Fruit fly (Drosophila melanogaster) whole organism, embryonic: ENCODE results near the gene Aef1.

ENCODE experiments used
- Atf-2 ChIP-seq: fragments of 200-800 bp; sonication (Bioruptor generic); optimal IDR thresholded peaks from 2 replicates; lab custom pipeline; 2016; ENCODE audit warnings: missing biosample characterization, missing genetic modification characterization
- Bteb2 ChIP-seq: fragments of 200-800 bp; sonication (Bioruptor generic); optimal IDR thresholded peaks from 2 replicates; lab custom pipeline; 2016; ENCODE audit warnings: missing biosample characterization, missing genetic modification characterization
- CG10147 ChIP-seq: fragments of 200-800 bp; sonication (Bioruptor generic); optimal IDR thresholded peaks from 2 replicates; lab custom pipeline; 2019; ENCODE audit warnings: missing biosample characterization, mild to moderate bottlenecking, missing genetic modification characterization, moderate library complexity
- CG14050 ChIP-seq: fragments of 200-800 bp; sonication (Bioruptor generic); IDR thresholded peaks from 3 replicates; pipeline ENCODE4 v1.3.6; 2022; ENCODE audit warnings: missing biosample characterization, missing genetic modification characterization
- CG14710 ChIP-seq: fragments of 200-800 bp; sonication (Bioruptor generic); optimal IDR thresholded peaks from 3 replicates; lab custom pipeline; 2019; ENCODE audit warnings: missing biosample characterization, mild to moderate bottlenecking, missing genetic modification characterization, moderate library complexity
- CG16813 ChIP-seq: fragments of 200-800 bp; sonication (Bioruptor generic); IDR thresholded peaks from 3 replicates; pipeline ENCODE4 v1.3.6; 2022; ENCODE audit warnings: missing biosample characterization, missing genetic modification characterization; ENCODE audit not compliant: partially characterized antibody
- CG17361 ChIP-seq: fragments of 200-800 bp; sonication (Bioruptor generic); IDR thresholded peaks from 3 replicates; pipeline ENCODE4 v1.3.6; 2022; ENCODE audit warnings: missing biosample characterization, missing genetic modification characterization
- CG17802 ChIP-seq: fragments of 200-800 bp; sonication (Bioruptor generic); optimal IDR thresholded peaks from 2 replicates; lab custom pipeline; 2018; ENCODE audit warnings: missing biosample characterization, mild to moderate bottlenecking, missing genetic modification characterization, moderate library complexity
- CG18599 ChIP-seq: fragments of 200-800 bp; sonication (Bioruptor generic); optimal IDR thresholded peaks from 3 replicates; lab custom pipeline; 2017; ENCODE audit warnings: missing biosample characterization, missing genetic modification characterization, mild to moderate bottlenecking, moderate library complexity, missing genetic modification reagents
- CG18764 ChIP-seq: fragments of 200-800 bp; sonication (Bioruptor generic); optimal IDR thresholded peaks from 3 replicates; lab custom pipeline; 2016; ENCODE audit warnings: missing biosample characterization, missing genetic modification characterization
- CG30403 ChIP-seq: fragments of 200-800 bp; sonication (Bioruptor generic); optimal IDR thresholded peaks from 3 replicates; lab custom pipeline; 2016; ENCODE audit warnings: missing biosample characterization, missing genetic modification characterization
- CG3065 ChIP-seq: fragments of 200-800 bp; sonication (Bioruptor generic); optimal IDR thresholded peaks from 2 replicates; lab custom pipeline; 2016; ENCODE audit warnings: missing biosample characterization, missing genetic modification characterization
- CG4328 ChIP-seq: fragments of 200-800 bp; sonication (Bioruptor generic); optimal IDR thresholded peaks from 3 replicates; lab custom pipeline; 2017; ENCODE audit warnings: missing biosample characterization, missing genetic modification reagents, missing genetic modification characterization
- CG43689 ChIP-seq: fragments of 200-800 bp; sonication (Bioruptor generic); IDR thresholded peaks from 2 replicates; pipeline ENCODE4 v1.3.6; 2022; ENCODE audit warnings: missing biosample characterization, missing genetic modification characterization
- CG4707 ChIP-seq: fragments of 200-800 bp; sonication (Bioruptor generic); optimal IDR thresholded peaks from 2 replicates; lab custom pipeline; 2018; ENCODE audit warnings: missing biosample characterization, mild to moderate bottlenecking, missing genetic modification characterization, moderate library complexity
- CG6854 ChIP-seq: fragments of 200-800 bp; sonication (Bioruptor generic); optimal IDR thresholded peaks from 3 replicates; lab custom pipeline; 2017; ENCODE audit warnings: missing biosample characterization, mild to moderate bottlenecking, missing genetic modification characterization
- D19A ChIP-seq: fragments of 200-800 bp; optimal IDR thresholded peaks from 3 replicates; lab custom pipeline; 2019; ENCODE audit warnings: missing biosample characterization, mild to moderate bottlenecking, missing genetic modification characterization, moderate library complexity
- Eip74EF ChIP-seq, 2 experiments: fragments of 200-800 bp in 1 of 2; fragments of >200 bp in 1 of 2; sonication (Bioruptor generic) in 1 of 2; optimal IDR thresholded peaks; 2 replicates each; lab custom pipeline; 2017 to 2019; ENCODE audit warnings: missing biosample characterization in 2 of 2, missing genetic modification characterization in 2 of 2, mild to moderate bottlenecking in 1 of 2, moderate library complexity in 1 of 2
- Fer2 ChIP-seq: fragments of 200-800 bp; sonication (Bioruptor generic); optimal IDR thresholded peaks from 2 replicates; lab custom pipeline; 2018; ENCODE audit warnings: missing biosample characterization, mild to moderate bottlenecking, missing genetic modification characterization, moderate library complexity
- HLH4C ChIP-seq: fragments of 200-800 bp; sonication (Bioruptor generic); IDR thresholded peaks from 3 replicates; pipeline ENCODE4 v1.3.6; 2022; ENCODE audit warnings: missing biosample characterization, missing genetic modification characterization; ENCODE audit not compliant: partially characterized antibody
- HLH54F ChIP-seq: fragments of 200-800 bp; sonication (Bioruptor generic); optimal IDR thresholded peaks from 3 replicates; lab custom pipeline; 2016; ENCODE audit warnings: missing biosample characterization, missing genetic modification characterization
- MBD-R2 ChIP-seq: fragments of 200-800 bp; sonication (Bioruptor generic); IDR thresholded peaks from 2 replicates; pipeline ENCODE4 v1.3.6; 2022; ENCODE audit warnings: missing biosample characterization, missing genetic modification characterization
- Meics ChIP-seq: fragments of 200-800 bp; sonication (Bioruptor generic); optimal IDR thresholded peaks from 2 replicates; lab custom pipeline; 2017; ENCODE audit warnings: missing biosample characterization, mild to moderate bottlenecking, missing genetic modification characterization
- Nf-YA ChIP-seq: fragments of 200-800 bp; sonication (Bioruptor generic); IDR thresholded peaks from 2 replicates; pipeline ENCODE4 v1.3.6; 2022; ENCODE audit warnings: missing biosample characterization, missing genetic modification characterization
- Sox100B ChIP-seq: fragments of 200-800 bp; sonication (Bioruptor generic); optimal IDR thresholded peaks from 3 replicates; lab custom pipeline; 2018; ENCODE audit warnings: missing biosample characterization, mild to moderate bottlenecking, missing genetic modification characterization
- Xbp1 ChIP-seq: fragments of 200-800 bp; sonication (Bioruptor generic); optimal IDR thresholded peaks from 3 replicates; lab custom pipeline; 2016; ENCODE audit warnings: missing biosample characterization, mild to moderate bottlenecking, missing genetic modification characterization
- bigmax ChIP-seq: fragments of 200-800 bp; sonication (Bioruptor generic); optimal IDR thresholded peaks from 2 replicates; lab custom pipeline; 2018; ENCODE audit warnings: missing biosample characterization, mild to moderate bottlenecking, missing genetic modification characterization
- bowl ChIP-seq: fragments of 200-800 bp; sonication (Bioruptor generic); IDR thresholded peaks from 2 replicates; pipeline ENCODE4 v1.3.6; 2022; ENCODE audit warnings: missing biosample characterization, missing genetic modification characterization
- cad ChIP-seq: fragments of >200 bp; optimal IDR thresholded peaks from 2 replicates; lab custom pipeline; 2017; ENCODE audit warnings: missing biosample characterization, missing genetic modification characterization
- chm ChIP-seq: fragments of 200-800 bp; sonication (Bioruptor generic); IDR thresholded peaks from 2 replicates; pipeline ENCODE4 v1.3.6; 2022; ENCODE audit warnings: missing biosample characterization, missing genetic modification characterization
- corto ChIP-seq: fragments of 200-800 bp; sonication (Bioruptor generic); optimal IDR thresholded peaks from 2 replicates; lab custom pipeline; 2016; ENCODE audit warnings: missing biosample characterization, mild to moderate bottlenecking, missing genetic modification characterization, moderate library complexity
- danr ChIP-seq: fragments of 200-800 bp; sonication (Bioruptor generic); IDR thresholded peaks from 2 replicates; pipeline ENCODE4 v1.3.6; 2022; ENCODE audit warnings: missing biosample characterization, missing genetic modification characterization
- dmrt11E ChIP-seq: fragments of 200-800 bp; sonication (Bioruptor generic); optimal IDR thresholded peaks from 3 replicates; lab custom pipeline; 2018; ENCODE audit warnings: missing biosample characterization, mild to moderate bottlenecking, missing genetic modification characterization, moderate library complexity
- ems ChIP-seq: fragments of 200-800 bp; sonication (Bioruptor generic); optimal IDR thresholded peaks from 3 replicates; lab custom pipeline; 2016; ENCODE audit warnings: missing biosample characterization, missing genetic modification characterization
- exex ChIP-seq: fragments of 200-800 bp; sonication (Bioruptor generic); optimal IDR thresholded peaks from 4 replicates; lab custom pipeline; 2018; ENCODE audit warnings: missing biosample characterization, mild to moderate bottlenecking, missing genetic modification characterization, moderate library complexity
- eyg ChIP-seq: fragments of 200-800 bp; sonication (Bioruptor generic); optimal IDR thresholded peaks from 3 replicates; lab custom pipeline; 2016; ENCODE audit warnings: missing biosample characterization, missing genetic modification characterization
- ftz-f1 ChIP-seq: fragments of 200-800 bp; sonication (Bioruptor generic); optimal IDR thresholded peaks from 2 replicates; lab custom pipeline; 2016; ENCODE audit warnings: missing biosample characterization, missing genetic modification characterization
- gt ChIP-seq: fragments of 200-800 bp; sonication (Bioruptor generic); IDR thresholded peaks from 2 replicates; pipeline ENCODE4 v1.3.6; 2022; ENCODE audit warnings: missing biosample characterization, missing genetic modification characterization
- ham ChIP-seq: fragments of 200-800 bp; sonication (Bioruptor generic); IDR thresholded peaks from 2 replicates; pipeline ENCODE4 v1.3.6; 2022; ENCODE audit warnings: missing biosample characterization, missing genetic modification characterization
- hbn ChIP-seq: fragments of 200-800 bp; sonication (Bioruptor generic); IDR thresholded peaks from 2 replicates; pipeline ENCODE4 v1.3.6; 2022; ENCODE audit warnings: missing biosample characterization, missing genetic modification characterization; ENCODE audit not compliant: partially characterized antibody
- hkb ChIP-seq, 2 experiments: fragments of 200-800 bp in 1 of 2; fragments of >200 bp in 1 of 2; sonication (Bioruptor generic) in 1 of 2; IDR thresholded peaks in 1 of 2; optimal IDR thresholded peaks in 1 of 2; 2 replicates each; pipeline versions ENCODE4 v1.3.6 to Lab custom; 2017 to 2022; ENCODE audit warnings: missing biosample characterization in 1 of 2, missing genetic modification characterization in 1 of 2
- kni ChIP-seq: fragments of 200-800 bp; sonication (Bioruptor generic); optimal IDR thresholded peaks from 3 replicates; lab custom pipeline; 2017; ENCODE audit warnings: mild to moderate bottlenecking, missing biosample characterization, missing genetic modification reagents, missing genetic modification characterization
- nau ChIP-seq: fragments of 200-800 bp; sonication (Bioruptor generic); optimal IDR thresholded peaks from 3 replicates; lab custom pipeline; 2017; ENCODE audit warnings: missing biosample characterization, mild to moderate bottlenecking, missing genetic modification characterization, missing genetic modification reagents
- pita ChIP-seq: fragments of 200-800 bp; sonication (Bioruptor generic); optimal IDR thresholded peaks from 2 replicates; lab custom pipeline; 2017; ENCODE audit warnings: missing biosample characterization, mild to moderate bottlenecking, missing genetic modification characterization
- row ChIP-seq: fragments of 200-800 bp; sonication (Bioruptor generic); IDR thresholded peaks from 3 replicates; pipeline ENCODE4 v1.3.6; 2022; ENCODE audit warnings: missing biosample characterization, missing genetic modification characterization
- sc ChIP-seq, 3 experiments: fragments of >200 bp in 2 of 3; fragments of 200-800 bp in 1 of 3; sonication (Bioruptor generic) in 1 of 3; optimal IDR thresholded peaks; 2 replicates in 2 of 3; 3 replicates in 1 of 3; lab custom pipeline; 2017; ENCODE audit warnings: mild to moderate bottlenecking in 1 of 3, missing biosample characterization in 1 of 3, missing genetic modification characterization in 1 of 3, missing genetic modification reagents in 1 of 3
- sens ChIP-seq: fragments of 200-800 bp; sonication (Bioruptor generic); peaks from one replicate; lab custom pipeline; 2016; ENCODE audit warnings: missing biosample characterization, missing genetic modification characterization
- sens-2 ChIP-seq: fragments of 200-800 bp; sonication (Bioruptor generic); IDR thresholded peaks from 2 replicates; pipeline ENCODE4 v1.3.6; 2022; ENCODE audit warnings: missing biosample characterization, missing genetic modification characterization
- so ChIP-seq: fragments of 200-800 bp; sonication (Bioruptor generic); IDR thresholded peaks from 3 replicates; pipeline ENCODE4 v1.3.6; 2022; ENCODE audit warnings: missing biosample characterization, missing genetic modification characterization
- zfh1 ChIP-seq: fragments of 200-800 bp; sonication (Bioruptor generic); IDR thresholded peaks from 3 replicates; pipeline ENCODE4 v1.3.6; 2022; ENCODE audit warnings: missing biosample characterization, missing genetic modification characterization

The Aef1 gene

DNA sequence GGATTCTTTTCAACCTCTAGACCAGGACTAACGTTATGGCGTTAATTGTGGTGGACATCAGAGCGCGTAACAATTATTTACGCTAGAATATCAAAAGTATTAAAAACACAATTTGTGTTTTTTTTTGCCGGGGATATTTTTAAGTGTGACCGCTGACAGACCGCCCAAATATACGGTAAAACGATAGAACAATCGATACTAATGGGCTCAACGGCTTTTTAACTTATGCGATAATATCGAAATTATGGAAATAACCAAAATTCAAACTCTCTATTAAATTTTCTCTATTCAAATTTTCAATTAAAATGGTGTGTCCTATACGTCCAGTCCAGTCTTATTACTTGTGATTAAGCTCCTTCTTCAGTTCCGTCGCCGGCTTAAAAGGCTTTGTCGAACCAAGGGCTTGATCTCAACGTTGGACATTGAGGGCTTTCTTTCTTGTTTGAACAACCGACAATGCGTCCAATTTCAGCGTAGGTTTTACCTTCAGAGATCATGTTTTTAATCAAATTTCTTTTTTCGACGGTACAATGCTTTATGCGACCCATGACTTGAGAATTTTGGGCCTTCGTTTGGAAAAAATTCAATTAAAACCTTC, 8.1 kb downstream of the Aef1 start, which contains the start of gene CG5664 (continued):
- TF ChIP-seq zfh1 (GFP tag; lab: Robert Waterston, UW) (no peak), CG4707 (GFP tag; lab: Kevin White, UChicago) (no peak), sc (optimal IDR thresholded peaks at IDR 0.05; lab: Kevin White, UChicago) (no peak), sc (GFP tag; optimal IDR thresholded peaks at IDR 0.05; lab: Kevin White, UChicago) (no peak), kni (no peak), Meics (GFP tag; lab: Kevin White, UChicago) (no peak), CG43689 (no peak), gt (GFP tag; lab: Robert Waterston, UW) (no peak), CG18764 (GFP tag; lab: Kevin White, UChicago) (no peak), Bteb2 (GFP tag; lab: Kevin White, UChicago) (no peak), ems (GFP tag; lab: Kevin White, UChicago) (no peak), HLH4C (GFP tag; lab: Robert Waterston, UW) (peak; percentile 78), CG6854 (GFP tag; lab: Kevin White, UChicago) (no peak), row (peak; percentile 29; the same call in 1 of the 3 replicates), nau (no peak), so (GFP tag; lab: Robert Waterston, UW) (no peak), sens-2 (no peak), danr (GFP tag; lab: Robert Waterston, UW) (no peak), Xbp1 (GFP tag; lab: Kevin White, UChicago) (no peak), CG16813 (peak; percentile 81), hbn (GFP tag; lab: Robert Waterston, UW) (peak; percentile 79), Atf-2 (GFP tag; lab: Kevin White, UChicago) (no peak), pita (GFP tag; lab: Kevin White, UChicago) (no peak), dmrt11E (no peak), CG4328 (GFP tag; lab: Kevin White, UChicago) (no peak), Eip74EF (GFP tag; optimal IDR thresholded peaks at IDR 0.05; lab: Kevin White, UChicago) (no peak), CG30403 (GFP tag; lab: Kevin White, UChicago) (no peak), Fer2 (no peak), CG10147 (GFP tag; lab: Kevin White, UChicago) (no peak), chm (GFP tag; lab: Robert Waterston, UW) (no peak), CG3065 (GFP tag; lab: Kevin White, UChicago) (no peak), Sox100B (GFP tag; lab: Kevin White, UChicago) (no peak), sens (GFP tag; lab: Kevin White, UChicago) (no peak), CG14050 (GFP tag; lab: Robert Waterston, UW) (no peak), Nf-YA (GFP tag; lab: Robert Waterston, UW) (no peak), ftz-f1 (GFP tag; lab: Kevin White, UChicago) (no peak), D19A (tag; lab: Kevin White, UChicago) (no peak), hkb (optimal IDR thresholded peaks at IDR 0.05; lab: Kevin White, UChicago) (no peak), hkb (GFP tag; IDR thresholded peaks at IDR 0.05; lab: Robert Waterston, UW) (no peak), CG17361 (GFP tag; lab: Robert Waterston, UW) (no peak), corto (GFP tag; lab: Kevin White, UChicago) (no peak), eyg (no peak), CG18599 (no peak), bigmax (GFP tag; lab: Kevin White, UChicago) (no peak), MBD-R2 (GFP tag; lab: Robert Waterston, UW) (peak; percentile 52; the same call in 1 of the 2 replicates), exex (tag; lab: Kevin White, UChicago) (no peak), cad (GFP tag; lab: Kevin White, UChicago) (no peak), ham (GFP tag; lab: Robert Waterston, UW) (no peak), CG17802 (tag; lab: Kevin White, UChicago) (no peak), HLH54F (GFP tag; lab: Kevin White, UChicago) (no peak), CG14710 (tag; lab: Kevin White, UChicago) (peak; percentile 34), bowl (no peak)
